Worm (Caenorhabditis elegans) whole organism, early embryonic: ENCODE results near the gene Y54F10BM.12.

Experiments
- F13C5.2 ChIP-seq: sonication (generic microtip); optimal IDR thresholded peaks from 2 replicates; lab custom pipeline; 2017; ENCODE audit warnings: mild to moderate bottlenecking, missing genetic modification characterization, inconsistent platforms, missing compliant biosample characterization
- ama-1 ChIP-seq: fragments of 150-350 bp; optimal IDR thresholded peaks from 2 replicates; lab custom pipeline; 2014
- ceh-13 ChIP-seq: fragments of 200-800 bp; sonication (Bioruptor generic); optimal IDR thresholded peaks from 2 replicates; lab custom pipeline; 2018; ENCODE audit warnings: mild to moderate bottlenecking, missing genetic modification characterization, missing compliant biosample characterization
- ets-7 ChIP-seq: sonication (generic microtip); optimal IDR thresholded peaks from 2 replicates; lab custom pipeline; 2016; ENCODE audit warnings: missing genotype, missing genetic modification characterization, missing compliant biosample characterization
- hmbx-1 ChIP-seq: sonication (generic microtip); optimal IDR thresholded peaks from 2 replicates; lab custom pipeline; 2016; ENCODE audit warnings: mild to moderate bottlenecking, missing genetic modification characterization, missing compliant biosample characterization
- pes-1 ChIP-seq: fragments of 200-800 bp; sonication (Bioruptor generic); IDR thresholded peaks from 2 replicates; pipeline ENCODE4 v1.3.6; 2022; ENCODE audit warnings: missing genetic modification reagents, missing genetic modification characterization, missing compliant biosample characterization
- scrt-1 ChIP-seq: fragments of 200-800 bp; sonication (Bioruptor generic); IDR thresholded peaks from 2 replicates; pipeline ENCODE4 v1.3.6; 2022; ENCODE audit warnings: missing genetic modification characterization, missing compliant biosample characterization
- sea-1 ChIP-seq: fragments of 200-800 bp; sonication (Bioruptor generic); conservative IDR thresholded peaks from 2 replicates; pipeline ENCODE4 v1.3.6; 2022; ENCODE audit warnings: missing genetic modification characterization, missing compliant biosample characterization
- tbx-37 ChIP-seq: fragments of 200-800 bp; sonication (Bioruptor generic); conservative IDR thresholded peaks from 2 replicates; pipeline ENCODE4 v1.3.6; 2022; ENCODE audit warnings: missing genetic modification reagents, missing genetic modification characterization, missing compliant biosample characterization

DNA sequence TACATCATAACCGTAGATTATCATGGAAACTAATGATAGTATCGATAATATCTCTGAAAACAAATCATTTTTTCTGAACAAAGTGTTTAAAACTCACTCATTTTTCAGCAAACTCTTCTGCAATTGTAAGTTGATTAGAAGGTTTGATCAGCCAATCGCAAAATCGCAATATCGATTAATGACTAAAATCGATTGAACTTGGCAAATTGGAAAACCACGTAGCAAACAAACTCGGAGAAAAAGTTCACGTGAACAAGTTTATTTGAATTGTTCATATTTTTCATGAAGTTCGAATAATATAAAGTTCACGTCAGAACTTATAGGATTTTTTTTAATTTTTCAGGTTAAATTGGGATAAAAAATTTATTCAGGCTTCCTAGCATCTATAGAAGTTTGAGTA, 42.4 kb upstream of the Y54F10BM.12 start, which contains the start of gene H04J21.1:
- TF ChIP-seq sea-1 (GFP tag; lab: Robert Waterston, UW) (no peak), scrt-1 (GFP tag; lab: Robert Waterston, UW) (no peak), hmbx-1 (no peak), tbx-37 (GFP tag; lab: Robert Waterston, UW) (no peak), pes-1 (no peak), ceh-13 (GFP tag; lab: Kevin White, UChicago) (no peak), F13C5.2 (tag; lab: Kevin White, UChicago) (no peak), ets-7 (tag; lab: Kevin White, UChicago) (no peak), ama-1 (lab: Kevin White, UChicago) (no peak)
